Worm (Caenorhabditis elegans): ENCODE results near the gene T12B3.2.

The T12B3.2 gene

DNA sequence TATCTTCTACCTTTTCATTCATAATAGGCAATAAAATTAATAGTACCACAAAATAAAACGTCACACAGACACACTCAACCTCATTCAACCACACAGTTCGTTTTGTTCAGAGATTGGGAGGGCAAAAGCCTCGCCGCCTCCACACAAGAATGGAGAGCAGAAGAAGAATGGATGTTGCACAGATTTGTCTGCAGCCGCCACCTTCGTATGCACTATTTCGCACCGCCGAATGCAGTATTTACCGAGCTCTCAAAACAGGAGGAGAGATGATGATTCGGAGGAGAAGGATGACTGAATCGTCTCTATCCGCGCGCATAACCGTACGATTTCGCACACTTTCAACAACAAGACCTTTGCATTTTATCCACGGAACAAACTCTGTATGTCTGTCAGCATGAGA is 20.9 kb downstream of the T12B3.2 start:
- TF ChIP-seq cnd-1 (tag; optimal IDR thresholded peaks at IDR 0.05) (peak; percentile 18), nhr-2 (tag; optimal IDR thresholded peaks at IDR 0.05) (no peak), ztf-11 (tag; optimal IDR thresholded peaks at IDR 0.05) (no peak)

DNA sequence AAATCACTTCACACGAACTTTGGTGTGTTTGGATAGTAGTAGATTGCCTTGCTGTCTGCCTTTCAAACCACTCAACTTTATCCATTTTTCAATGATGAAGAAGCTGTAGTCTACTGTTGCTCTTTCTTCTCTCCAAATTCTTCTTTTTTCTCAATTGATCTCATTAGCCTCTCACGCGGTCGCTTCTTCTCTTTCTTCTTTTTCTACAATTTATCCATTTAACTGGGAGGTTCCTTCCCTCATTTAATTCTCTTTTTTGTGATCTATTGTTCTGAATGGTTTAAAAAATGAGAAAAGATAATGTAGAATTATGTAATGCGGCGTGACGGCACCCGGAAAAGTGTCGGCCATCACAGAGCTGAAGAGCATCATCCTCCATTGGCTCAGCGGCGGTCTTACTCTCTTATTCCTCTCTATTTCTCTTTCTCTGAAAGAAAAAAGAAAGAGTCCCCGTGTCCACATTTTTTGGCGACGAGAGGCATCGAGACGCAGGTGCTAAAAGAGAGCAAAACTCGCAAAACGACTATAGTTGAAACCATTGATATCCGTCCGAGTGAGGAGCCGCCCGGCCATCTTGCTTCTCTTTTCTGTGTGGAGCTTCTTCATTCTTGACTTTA is 24.0 kb downstream of the T12B3.2 start:
- TF ChIP-seq ces-1 (GFP tag; optimal IDR thresholded peaks at IDR 0.05): peak; percentile 81
- TF ChIP-seq lin-13 (tag; optimal IDR thresholded peaks at IDR 0.05): no peak
- no peak for TF ChIP-seq flh-1 (GFP tag; optimal IDR thresholded peaks at IDR 0.05)
- TF ChIP-seq mls-2 (tag; optimal IDR thresholded peaks at IDR 0.05): peak; percentile 41
- no peak for TF ChIP-seq hlh-1 (tag; optimal IDR thresholded peaks at IDR 0.05)
- TF ChIP-seq nhr-237 (tag; optimal IDR thresholded peaks at IDR 0.05): no peak
- peak; percentile 52 for TF ChIP-seq unc-120 (tag; optimal IDR thresholded peaks at IDR 0.05; ENCODE audit: poor library complexity, severe bottlenecking)

DNA sequence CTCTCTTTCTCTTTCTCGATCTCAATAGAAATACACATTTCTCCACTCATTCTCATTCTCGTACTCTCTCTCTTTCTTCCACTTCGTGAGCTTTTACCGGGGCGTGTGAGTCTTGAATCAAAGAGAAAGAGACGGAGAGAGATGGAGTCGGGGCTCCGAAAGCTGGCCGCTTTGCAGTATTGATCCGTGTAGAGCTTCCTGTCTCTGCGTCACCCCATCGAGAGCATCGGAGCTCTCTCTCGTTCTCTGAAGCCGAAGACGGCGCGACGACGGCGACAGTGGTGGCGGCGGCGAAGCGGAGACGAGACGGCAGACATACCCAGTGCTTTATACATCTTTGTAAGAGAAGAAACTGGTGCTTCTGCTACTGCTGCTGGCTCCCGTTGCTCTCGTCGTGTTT is 25.5 kb downstream of the T12B3.2 start:
- TF ChIP-seq nhr-237 (tag; optimal IDR thresholded peaks at IDR 0.05) (peak; percentile 24), drap-1 (GFP tag; optimal IDR thresholded peaks at IDR 0.05) (no peak), flh-1 (GFP tag; optimal IDR thresholded peaks at IDR 0.05) (no peak), mep-1 (tag; optimal IDR thresholded peaks at IDR 0.05) (peak; percentile 45), sptf-1 (tag; optimal IDR thresholded peaks at IDR 0.05) (peak; percentile 25), lsy-2 (tag; optimal IDR thresholded peaks at IDR 0.05) (peak; percentile 19), ces-1 (GFP tag; optimal IDR thresholded peaks at IDR 0.05) (peak; percentile 71), snpc-4 (tag; optimal IDR thresholded peaks at IDR 0.05) (no peak), nhr-76 (tag; optimal IDR thresholded peaks at IDR 0.05) (no peak), blmp-1 (tag; optimal IDR thresholded peaks at IDR 0.05) (no peak), unc-120 (tag; optimal IDR thresholded peaks at IDR 0.05; ENCODE audit: poor library complexity, severe bottlenecking) (peak; percentile 90), mls-2 (tag; optimal IDR thresholded peaks at IDR 0.05) (peak; percentile 65), lin-13 (tag; optimal IDR thresholded peaks at IDR 0.05) (no peak)

DNA sequence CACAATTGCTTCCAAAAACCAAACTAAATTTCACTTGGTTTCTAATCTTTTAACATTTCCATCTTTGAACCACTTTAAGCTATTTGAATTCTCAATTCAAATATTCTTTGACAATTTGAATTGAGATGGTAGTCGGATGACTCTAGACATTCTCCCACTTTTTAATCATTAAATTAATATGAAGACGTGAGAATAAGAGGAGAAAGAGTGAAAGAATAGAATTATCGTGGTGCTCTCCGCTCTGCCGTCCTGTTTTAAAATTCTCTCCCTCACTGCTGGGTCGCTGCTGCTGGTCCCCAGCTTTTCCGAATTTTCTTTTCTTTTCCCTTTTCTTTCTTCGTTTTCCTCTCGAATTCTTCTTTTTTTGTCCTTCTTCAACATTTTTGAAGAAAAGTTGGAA is 26.8 kb downstream of the T12B3.2 start:
- TF ChIP-seq snpc-4 (tag; optimal IDR thresholded peaks at IDR 0.05): no peak
- TF ChIP-seq ces-1 (GFP tag; optimal IDR thresholded peaks at IDR 0.05): peak; percentile 74

DNA sequence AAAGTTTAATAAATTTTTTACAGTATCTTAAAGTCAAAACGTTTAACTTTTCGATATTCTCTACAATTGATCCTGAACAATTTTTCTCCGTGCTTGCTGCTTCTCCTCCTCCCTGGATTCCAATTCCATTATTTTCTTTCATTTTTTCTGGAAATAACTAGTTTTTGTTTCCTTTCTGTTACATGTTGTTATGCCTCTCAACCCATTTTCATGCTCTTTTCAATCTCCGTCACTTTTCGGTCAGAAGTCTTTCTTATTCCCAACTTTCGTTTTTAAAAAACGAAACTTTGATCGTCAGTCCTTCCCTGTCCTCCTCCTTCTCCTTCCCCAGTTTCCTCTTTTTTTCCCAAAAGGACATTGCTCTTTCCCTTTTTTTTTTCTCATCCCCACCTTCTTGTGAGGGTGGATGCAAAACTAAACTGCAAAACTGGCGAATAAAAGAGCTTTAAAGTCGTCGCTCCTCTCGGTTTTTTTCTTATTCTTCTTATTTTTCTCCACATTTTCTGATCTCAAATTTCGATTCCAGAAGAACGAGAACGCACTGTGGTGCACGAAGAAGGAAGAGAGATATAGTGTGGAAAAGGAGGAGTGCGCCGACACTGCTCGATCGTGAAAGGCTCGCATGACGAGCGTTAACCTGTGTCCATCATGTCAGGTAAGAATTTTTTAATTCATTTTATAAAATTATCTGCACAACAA is 28.5 kb downstream of the T12B3.2 start, which contains the start of the genes C48A7.16 and egl-19:
C48A7.16 (plus strand) TSS at position 544 of the 699 bp plus-strand sequence.
egl-19 (plus strand) TSS at position 649 of the 699 bp plus-strand sequence.
- TF ChIP-seq nhr-28 (tag; optimal IDR thresholded peaks at IDR 0.05): no peak
- TF ChIP-seq unc-39 (tag; optimal IDR thresholded peaks at IDR 0.05): no peak
- TF ChIP-seq nhr-2 (tag; optimal IDR thresholded peaks at IDR 0.05): no peak
- no peak for TF ChIP-seq ces-1 (GFP tag; optimal IDR thresholded peaks at IDR 0.05)
- no peak for TF ChIP-seq nhr-237 (tag; optimal IDR thresholded peaks at IDR 0.05)
- TF ChIP-seq M03D4.4 (tag; optimal IDR thresholded peaks at IDR 0.05): no peak
- TF ChIP-seq ceh-43 (GFP tag; optimal IDR thresholded peaks at IDR 0.05): no peak
- no peak for TF ChIP-seq hlh-1 (tag; optimal IDR thresholded peaks at IDR 0.05)
- TF ChIP-seq cnd-1 (tag; optimal IDR thresholded peaks at IDR 0.05): no peak
- no peak for TF ChIP-seq mls-2 (tag; optimal IDR thresholded peaks at IDR 0.05)
- no peak for TF ChIP-seq ceh-39 (tag; optimal IDR thresholded peaks at IDR 0.05)
- no peak for TF ChIP-seq snpc-4 (tag; optimal IDR thresholded peaks at IDR 0.05)
- TF ChIP-seq unc-120 (tag; optimal IDR thresholded peaks at IDR 0.05; ENCODE audit: poor library complexity, severe bottlenecking): no peak
- TF ChIP-seq bed-3 (GFP tag; optimal IDR thresholded peaks at IDR 0.05): no peak
- TF ChIP-seq sem-2 (GFP tag; optimal IDR thresholded peaks at IDR 0.05): no peak

DNA sequence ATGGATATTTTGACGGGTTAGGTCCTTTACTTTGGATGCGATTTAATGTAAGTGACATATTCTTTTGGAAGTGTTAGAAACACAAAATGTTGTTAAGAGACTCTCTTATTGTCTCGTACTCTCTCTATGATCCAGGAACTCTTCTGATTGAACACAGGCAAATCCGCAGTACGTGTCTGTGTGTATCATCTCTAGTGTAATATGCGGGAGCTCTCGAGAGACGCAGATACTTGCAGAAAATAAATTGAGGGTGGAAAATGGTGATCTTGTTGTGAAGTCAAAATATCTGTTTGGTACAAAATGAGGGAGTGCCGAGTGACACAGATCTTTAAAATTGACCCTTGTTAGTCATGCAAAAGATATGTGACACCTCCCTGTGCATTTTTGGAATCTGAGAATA is 30.1 kb downstream of the T12B3.2 start:
- TF ChIP-seq ceh-83 (GFP tag; optimal IDR thresholded peaks at IDR 0.05) (no peak), unc-62 (GFP tag; optimal IDR thresholded peaks at IDR 0.05) (peak; percentile 6), unc-120 (tag; optimal IDR thresholded peaks at IDR 0.05; ENCODE audit: poor library complexity, severe bottlenecking) (peak; percentile 19), hlh-1 (tag; optimal IDR thresholded peaks at IDR 0.05) (peak; percentile 62)

Measured in whole organism, mixed stage, embryonic.